Worm (Caenorhabditis elegans): ENCODE data around the gene cng-2.

DNA sequence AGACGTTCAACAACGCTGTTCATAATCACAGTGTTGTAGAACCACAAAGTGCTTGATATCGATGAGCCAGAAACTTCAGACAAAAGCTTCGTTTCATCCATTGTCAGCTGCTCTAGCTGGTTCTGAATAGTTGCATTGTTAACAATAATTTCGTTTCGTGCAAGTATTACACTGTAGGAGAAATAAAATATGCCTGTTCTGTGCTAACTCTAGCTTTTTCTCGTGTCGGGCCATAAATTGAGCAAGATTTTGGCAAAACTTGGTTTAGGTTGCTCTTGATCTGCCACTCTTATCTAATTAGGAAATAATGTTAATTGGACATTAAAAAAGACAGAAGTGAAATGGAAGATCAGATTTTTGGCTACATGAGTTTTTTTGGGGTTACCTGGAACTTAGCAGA is 22.0 kb downstream of the cng-2 start, which contains the start of gene R05C11.2:
- TF ChIP-seq dmd-9 (GFP tag; IDR thresholded peaks at IDR 0.05) (no peak), snpc-4 (tag; optimal IDR thresholded peaks at IDR 0.05) (no peak), ceh-82 (tag; optimal IDR thresholded peaks at IDR 0.05) (no peak), tag-97 (GFP tag; IDR thresholded peaks at IDR 0.05) (no peak), Y48G9A.11 (GFP tag; IDR thresholded peaks at IDR 0.05) (no peak), lsy-2 (tag; optimal IDR thresholded peaks at IDR 0.05) (no peak), ceh-20 (GFP tag; IDR thresholded peaks at IDR 0.05) (no peak), Y75B8A.6 (GFP tag; IDR thresholded peaks at IDR 0.05) (no peak), T20F7.1 (GFP tag; optimal IDR thresholded peaks at IDR 0.05) (no peak), mxl-2 (GFP tag; conservative IDR thresholded peaks at IDR 0.05) (no peak), php-3 (GFP tag; IDR thresholded peaks at IDR 0.05) (no peak), zip-11 (GFP tag; IDR thresholded peaks at IDR 0.05) (no peak), ama-1 (optimal IDR thresholded peaks at IDR 0.05) (no peak), daf-8 (GFP tag; IDR thresholded peaks at IDR 0.05) (no peak)

Measured in whole organism, L4 larva.